Fruit fly (Drosophila melanogaster): ENCODE data around the gene CG32221.

CG32221 gene

dm6 chr3L:19834143-19834794, at the start of gene CG32221, which contains the start of gene trc (continued):
- TF ChIP-seq CG10462 (GFP tag; optimal IDR thresholded peaks at IDR 0.05): no peak
- TF ChIP-seq Neu2 (GFP tag; optimal IDR thresholded peaks at IDR 0.05; ENCODE audit: borderline replicate concordance): no peak
- TF ChIP-seq CG17361 (GFP tag; IDR thresholded peaks at IDR 0.05): no peak
- no peak for TF ChIP-seq ftz-f1 (GFP tag; optimal IDR thresholded peaks at IDR 0.05)
- peak; percentile 44 for TF ChIP-seq vvl (GFP tag; IDR thresholded peaks at IDR 0.05)
- TF ChIP-seq dm (GFP tag; optimal IDR thresholded peaks at IDR 0.05): no peak
- TF ChIP-seq Hsf (GFP tag; optimal IDR thresholded peaks at IDR 0.05): peak; percentile 41
- no peak for TF ChIP-seq sens-2 (GFP tag; IDR thresholded peaks at IDR 0.05)
- peak; percentile 1 for TF ChIP-seq Max (GFP tag; optimal IDR thresholded peaks at IDR 0.05)
- TF ChIP-seq caup (GFP tag; optimal IDR thresholded peaks at IDR 0.05; ENCODE audit: severe bottlenecking): no peak
- no peak for TF ChIP-seq CG8281 (tag; optimal IDR thresholded peaks at IDR 0.05)
- peak; percentile 12 for TF ChIP-seq CG9797 (GFP tag; optimal IDR thresholded peaks at IDR 0.05)
- peak; percentile 10; the same call in 1 of the 2 replicates for TF ChIP-seq Xrp1 (GFP tag; IDR thresholded peaks at IDR 0.05)
- 0 out of 2 replicates have a peak, but pooled peaks have one; percentile 23 for TF ChIP-seq stc (GFP tag; IDR thresholded peaks at IDR 0.05)
- TF ChIP-seq CG2875 (GFP tag; optimal IDR thresholded peaks at IDR 0.05): no peak
- peak; percentile 57 for TF ChIP-seq Ptx1 (GFP tag; IDR thresholded peaks at IDR 0.05)
- TF ChIP-seq CG13775 (GFP tag; optimal IDR thresholded peaks at IDR 0.05): peak; percentile 65
- TF ChIP-seq so (GFP tag; IDR thresholded peaks at IDR 0.05): 0 out of 3 replicates have a peak, but pooled peaks have one; percentile 9
- TF ChIP-seq Hand (GFP tag; optimal IDR thresholded peaks at IDR 0.05): no peak
- TF ChIP-seq CG15601 (tag; optimal IDR thresholded peaks at IDR 0.05): no peak
- TF ChIP-seq Lhr (GFP tag; optimal IDR thresholded peaks at IDR 0.05): peak; percentile 54
- TF ChIP-seq knrl (GFP tag; IDR thresholded peaks at IDR 0.05; ENCODE audit: partially characterized antibody): peak; percentile 73
- no peak for TF ChIP-seq ems (GFP tag; optimal IDR thresholded peaks at IDR 0.05)
- TF ChIP-seq CG12391 (tag; optimal IDR thresholded peaks at IDR 0.05): peak; percentile 53
- TF ChIP-seq CG32532 (GFP tag; IDR thresholded peaks at IDR 0.05): peak; percentile 71
- no peak for TF ChIP-seq pros (GFP tag; optimal IDR thresholded peaks at IDR 0.05)
- TF ChIP-seq nau (GFP tag; optimal IDR thresholded peaks at IDR 0.05): no peak
- TF ChIP-seq CG8765 (GFP tag; IDR thresholded peaks at IDR 0.05): no peak
- peak; percentile 48 for TF ChIP-seq Antp (GFP tag; optimal IDR thresholded peaks at IDR 0.05)
- TF ChIP-seq CG8478 (optimal IDR thresholded peaks at IDR 0.05): no peak
- no peak for TF ChIP-seq fd64A (GFP tag; optimal IDR thresholded peaks at IDR 0.05)
- TF ChIP-seq bsh (GFP tag; optimal IDR thresholded peaks at IDR 0.05): no peak
- no peak for TF ChIP-seq Ravus (GFP tag; IDR thresholded peaks at IDR 0.05)
- TF ChIP-seq Nf-YC (tag; optimal IDR thresholded peaks at IDR 0.05): no peak
- TF ChIP-seq CG6272 (GFP tag; IDR thresholded peaks at IDR 0.05): no peak
- TF ChIP-seq CG14441 (GFP tag; IDR thresholded peaks at IDR 0.05): 0 out of 2 replicates have a peak, but pooled peaks have one; percentile 7
- no peak for TF ChIP-seq Pdp1 (GFP tag; optimal IDR thresholded peaks at IDR 0.05)
- TF ChIP-seq chn (GFP tag; optimal IDR thresholded peaks at IDR 0.05): no peak
- TF ChIP-seq Dbx (GFP tag; IDR thresholded peaks at IDR 0.05): peak; percentile 39; the same call in 1 of the 3 replicates
- TF ChIP-seq zfh1 (GFP tag; IDR thresholded peaks at IDR 0.05): peak; percentile 52; the same call in 2 of the 3 replicates
- TF ChIP-seq GATAe (GFP tag; conservative IDR thresholded peaks at IDR 0.05): no peak
- no peak for TF ChIP-seq lbe (GFP tag; optimal IDR thresholded peaks at IDR 0.05)
- TF ChIP-seq wdn (GFP tag; IDR thresholded peaks at IDR 0.05): no peak
- TF ChIP-seq CoRest (tag; optimal IDR thresholded peaks at IDR 0.05): peak; percentile 63
- TF ChIP-seq MTF-1 (GFP tag; optimal IDR thresholded peaks at IDR 0.05; ENCODE audit: borderline replicate concordance): peak; percentile 58
- TF ChIP-seq bab2 (GFP tag; optimal IDR thresholded peaks at IDR 0.05): no peak
- TF ChIP-seq C15 (GFP tag; IDR thresholded peaks at IDR 0.05): no peak
- TF ChIP-seq sr (GFP tag; IDR thresholded peaks at IDR 0.05): peak; percentile 54; the same call in 1 of the 3 replicates
- no peak for TF ChIP-seq Taf1 (GFP tag; IDR thresholded peaks at IDR 0.05)
- TF ChIP-seq Usf (GFP tag; optimal IDR thresholded peaks at IDR 0.05): no peak
